Fruit fly (Drosophila melanogaster) whole organism, adult: Measurements from ENCODE around the gene Mipp1.
"Not testable (repeated sequence)": the region's sequence is repeated elsewhere in the genome, so short reads cannot be mapped to it uniquely, and the experiment has no call there.

Experiments
- CG1620 ChIP-seq: fragments of 200-800 bp; sonication (Bioruptor generic); optimal IDR thresholded peaks from 2 replicates; lab custom pipeline; 2016; ENCODE audit warnings: missing biosample characterization, missing genetic modification characterization
- CG33017 ChIP-seq: fragments of 200-800 bp; sonication (Bioruptor generic); optimal IDR thresholded peaks from 2 replicates; lab custom pipeline; 2018; ENCODE audit warnings: missing biosample characterization, mild to moderate bottlenecking, missing genetic modification characterization, moderate library complexity
- CG5204 ChIP-seq: fragments of 200-800 bp; sonication (Bioruptor generic); optimal IDR thresholded peaks from 2 replicates; lab custom pipeline; 2016; ENCODE audit warnings: missing biosample characterization, missing genetic modification characterization
- CG7045 ChIP-seq: fragments of 200-800 bp; sonication (Bioruptor generic); optimal IDR thresholded peaks from 2 replicates; lab custom pipeline; 2017; ENCODE audit warnings: missing biosample characterization, mild to moderate bottlenecking, missing genetic modification characterization
- Clk ChIP-seq: fragments of 200-800 bp; sonication (Bioruptor generic); optimal IDR thresholded peaks from 2 replicates; lab custom pipeline; 2017; ENCODE audit warnings: missing biosample characterization, missing genetic modification characterization
- Mnt ChIP-seq: fragments of 200-800 bp; sonication (Bioruptor generic); optimal IDR thresholded peaks from 2 replicates; lab custom pipeline; 2016; ENCODE audit warnings: missing biosample characterization, mild to moderate bottlenecking, missing genetic modification characterization
- ovo ChIP-seq: fragments of 200-800 bp; sonication (Bioruptor generic); optimal IDR thresholded peaks from 2 replicates; lab custom pipeline; 2016; ENCODE audit warnings: missing biosample characterization, missing genetic modification characterization
- tj ChIP-seq: fragments of 200-800 bp; sonication (Bioruptor generic); optimal IDR thresholded peaks from 3 replicates; lab custom pipeline; 2017; ENCODE audit warnings: missing biosample characterization, mild to moderate bottlenecking, missing genetic modification characterization, moderate library complexity
- toe ChIP-seq: fragments of 200-800 bp; sonication (Bioruptor generic); optimal IDR thresholded peaks from 2 replicates; lab custom pipeline; 2016; ENCODE audit warnings: missing biosample characterization, missing genetic modification characterization

dm6 chr3L:16573234-16573633, at the start of gene Mipp1:
- TF ChIP-seq CG1620 (GFP tag; lab: Kevin White, UChicago); CG7045 (GFP tag; lab: Kevin White, UChicago); toe; ovo (GFP tag; lab: Kevin White, UChicago); tj (GFP tag; lab: Kevin White, UChicago); CG5204 (GFP tag; lab: Kevin White, UChicago); Mnt (GFP tag; lab: Kevin White, UChicago); CG33017 (tag; lab: Kevin White, UChicago); Clk (GFP tag; lab: Kevin White, UChicago): not testable (repeated sequence)
